Fruit fly (Drosophila melanogaster): ENCODE results near the gene Unc-76.
A peak's percentile ranks its signal among the peaks of the same experiment; 100 is the strongest.

Gene Unc-76

dm6 chrX:2083109-2083508 is 2.7 kb downstream of the Unc-76 start (continued):
- TF ChIP-seq CG2875 (GFP tag; optimal IDR thresholded peaks at IDR 0.05), result no peak
- TF ChIP-seq eyg (GFP tag; optimal IDR thresholded peaks at IDR 0.05), result no peak
- peak; percentile 42; the same call in 1 of the 2 replicates for TF ChIP-seq CG6689 (GFP tag; IDR thresholded peaks at IDR 0.05)
- TF ChIP-seq CG11085 (GFP tag; IDR thresholded peaks at IDR 0.05), result peak; percentile 79
- no peak for TF ChIP-seq pan (optimal IDR thresholded peaks at IDR 0.05)
- peak in 1 of 2 experiments; percentile 59 for TF ChIP-seq pan (GFP tag; optimal IDR thresholded peaks at IDR 0.05 in 1 of 2, IDR thresholded peaks at IDR 0.05 in 1 of 2)
- TF ChIP-seq pho (GFP tag; optimal IDR thresholded peaks at IDR 0.05), result peak; percentile 57
- peak; percentile 25; the same call in 1 of the 3 replicates for TF ChIP-seq CG34422 (GFP tag; IDR thresholded peaks at IDR 0.05)
- peak; percentile 17 for TF ChIP-seq CG12391 (tag; optimal IDR thresholded peaks at IDR 0.05)
- TF ChIP-seq CG12071 (GFP tag; optimal IDR thresholded peaks at IDR 0.05), result peak; percentile 53
- TF ChIP-seq pros (GFP tag; optimal IDR thresholded peaks at IDR 0.05), result no peak
- TF ChIP-seq Scr (GFP tag; IDR thresholded peaks at IDR 0.05; ENCODE audit: partially characterized antibody), result no peak
- TF ChIP-seq CG11504 (tag; optimal IDR thresholded peaks at IDR 0.05), result peak; percentile 41
- no peak for TF ChIP-seq cad (GFP tag; optimal IDR thresholded peaks at IDR 0.05)
- peak; percentile 82 for TF ChIP-seq CG9817 (tag; optimal IDR thresholded peaks at IDR 0.05)
- TF ChIP-seq CG9876 (GFP tag; optimal IDR thresholded peaks at IDR 0.05), result no peak
- TF ChIP-seq ken (GFP tag; IDR thresholded peaks at IDR 0.05), result no peak
- peak; percentile 85 for TF ChIP-seq CG11456 (GFP tag; IDR thresholded peaks at IDR 0.05)
- peak; percentile 59 for TF ChIP-seq ab (GFP tag; optimal IDR thresholded peaks at IDR 0.05)
- no peak for TF ChIP-seq CG15479 (GFP tag; optimal IDR thresholded peaks at IDR 0.05)
- TF ChIP-seq repo (GFP tag; optimal IDR thresholded peaks at IDR 0.05), result no peak
- no peak for TF ChIP-seq ase (GFP tag; IDR thresholded peaks at IDR 0.05)
- TF ChIP-seq CG10565 (GFP tag; optimal IDR thresholded peaks at IDR 0.05), result no peak
- TF ChIP-seq CG3281 (GFP tag; optimal IDR thresholded peaks at IDR 0.05), result peak; percentile 79
- TF ChIP-seq tin (GFP tag; optimal IDR thresholded peaks at IDR 0.05), result peak; percentile 2
- TF ChIP-seq CG1603 (tag; optimal IDR thresholded peaks at IDR 0.05), result peak; percentile 53
- no peak for TF ChIP-seq CG8388 (GFP tag; optimal IDR thresholded peaks at IDR 0.05)
- peak; percentile 64; the same call in 1 of the 2 replicates for TF ChIP-seq toy (GFP tag; IDR thresholded peaks at IDR 0.05)
- TF ChIP-seq CG3838 (GFP tag; optimal IDR thresholded peaks at IDR 0.05), result no peak
- TF ChIP-seq Hr3 (GFP tag; optimal IDR thresholded peaks at IDR 0.05), result no peak
- no peak for TF ChIP-seq Kr (GFP tag; optimal IDR thresholded peaks at IDR 0.05)
- no peak for TF ChIP-seq ATbp (GFP tag; optimal IDR thresholded peaks at IDR 0.05)
- TF ChIP-seq Optix (GFP tag; IDR thresholded peaks at IDR 0.05), result 0 out of 3 replicates have a peak, but pooled peaks have one; percentile 28
- peak; percentile 72; the same call in 1 of the 2 replicates for TF ChIP-seq NFAT (GFP tag; IDR thresholded peaks at IDR 0.05)
- peak; percentile 57 for TF ChIP-seq Hmr (GFP tag; optimal IDR thresholded peaks at IDR 0.05)
- TF ChIP-seq CG13296 (GFP tag; optimal IDR thresholded peaks at IDR 0.05), result peak; percentile 36
- TF ChIP-seq bcd (GFP tag; optimal IDR thresholded peaks at IDR 0.05), result peak; percentile 50
- TF ChIP-seq Ravus (GFP tag; IDR thresholded peaks at IDR 0.05), result peak; percentile 23
- peak; percentile 71; the same call in 3 of the 4 replicates for TF ChIP-seq Gug (GFP tag; IDR thresholded peaks at IDR 0.05)
- peak; percentile 49 for TF ChIP-seq CG4404 (GFP tag; IDR thresholded peaks at IDR 0.05)
- peak; percentile 69 for TF ChIP-seq CG2678 (tag; optimal IDR thresholded peaks at IDR 0.05)
- TF ChIP-seq Dp (GFP tag; optimal IDR thresholded peaks at IDR 0.05), result no peak
- peak; percentile 39 for TF ChIP-seq chn (GFP tag; optimal IDR thresholded peaks at IDR 0.05)
- peak; percentile 35 for TF ChIP-seq ash1 (GFP tag; optimal IDR thresholded peaks at IDR 0.05)
- TF ChIP-seq hth (optimal IDR thresholded peaks at IDR 0.05), result no peak
- TF ChIP-seq CG17361 (GFP tag; IDR thresholded peaks at IDR 0.05), result no peak
- no peak for TF ChIP-seq MESR4 (GFP tag; optimal IDR thresholded peaks at IDR 0.05)
- TF ChIP-seq CG30020 (tag; optimal IDR thresholded peaks at IDR 0.05), result no peak
- TF ChIP-seq az2 (GFP tag; optimal IDR thresholded peaks at IDR 0.05), result peak; percentile 24
- TF ChIP-seq CG7928 (GFP tag; optimal IDR thresholded peaks at IDR 0.05), result peak; percentile 55
- TF ChIP-seq CG8478 (optimal IDR thresholded peaks at IDR 0.05), result no peak
- TF ChIP-seq cwo (GFP tag; optimal IDR thresholded peaks at IDR 0.05), result peak; percentile 48
